Worm (Caenorhabditis elegans) whole organism, late embryonic: ENCODE results near the gene srbc-65.

ENCODE experiments used
- C08G9.2 ChIP-seq: sonication (generic microtip); optimal IDR thresholded peaks from 2 replicates; lab custom pipeline; 2016; ENCODE audit warnings: mild to moderate bottlenecking, missing genetic modification characterization, moderate library complexity, missing compliant biosample characterization
- K02D7.2 ChIP-seq: sonication (generic microtip); optimal IDR thresholded peaks from 2 replicates; lab custom pipeline; 2017; ENCODE audit warnings: mild to moderate bottlenecking, missing genetic modification characterization, missing compliant biosample characterization
- K09A11.1 ChIP-seq: sonication (generic microtip); optimal IDR thresholded peaks from 2 replicates; lab custom pipeline; 2017; ENCODE audit warnings: antibody characterized with exemption, mild to moderate bottlenecking, missing genetic modification characterization, missing compliant biosample characterization; ENCODE audit not compliant: insufficient read depth
- ahr-1 ChIP-seq: sonication (generic microtip); optimal IDR thresholded peaks from 2 replicates; lab custom pipeline; 2016; ENCODE audit warnings: missing genetic modification characterization, missing compliant biosample characterization
- ceh-14 ChIP-seq: sonication (generic microtip); optimal IDR thresholded peaks from 2 replicates; lab custom pipeline; 2016; ENCODE audit warnings: missing genotype, missing genetic modification characterization, missing compliant biosample characterization
- ceh-18 ChIP-seq: sonication (generic microtip); optimal IDR thresholded peaks from 2 replicates; lab custom pipeline; 2016; ENCODE audit warnings: missing genetic modification characterization, missing compliant biosample characterization
- ceh-19 ChIP-seq: fragments of 200-800 bp; sonication (Bioruptor generic); optimal IDR thresholded peaks from 2 replicates; lab custom pipeline; 2018; ENCODE audit warnings: mild to moderate bottlenecking, missing genetic modification characterization, missing compliant biosample characterization
- ceh-24 ChIP-seq: sonication (generic microtip); optimal IDR thresholded peaks from 2 replicates; lab custom pipeline; 2016; ENCODE audit warnings: mild to moderate bottlenecking, missing genetic modification characterization, missing compliant biosample characterization
- ceh-31 ChIP-seq: sonication (generic microtip); optimal IDR thresholded peaks from 2 replicates; lab custom pipeline; 2016; ENCODE audit warnings: missing genetic modification characterization, missing compliant biosample characterization
- ceh-34 ChIP-seq: sonication (generic microtip); optimal IDR thresholded peaks from 2 replicates; lab custom pipeline; 2016; ENCODE audit warnings: mild to moderate bottlenecking, missing genetic modification characterization, missing compliant biosample characterization
- ceh-45 ChIP-seq: fragments of 200-800 bp; sonication (Bioruptor generic); IDR thresholded peaks from 2 replicates; pipeline ENCODE4 v1.3.6; 2022; ENCODE audit warnings: missing genetic modification reagents, missing genetic modification characterization, missing compliant biosample characterization
- ceh-48 ChIP-seq: sonication (generic microtip); optimal IDR thresholded peaks from 2 replicates; lab custom pipeline; 2016; ENCODE audit warnings: missing genetic modification characterization, inconsistent platforms, missing compliant biosample characterization
- che-1 ChIP-seq: sonication (generic microtip); optimal IDR thresholded peaks from 2 replicates; lab custom pipeline; 2016; ENCODE audit warnings: mild to moderate bottlenecking, missing genetic modification characterization, missing compliant biosample characterization
- dve-1 ChIP-seq: sonication (generic microtip); optimal IDR thresholded peaks from 2 replicates; lab custom pipeline; 2017; ENCODE audit warnings: antibody characterized with exemption, mild to moderate bottlenecking, missing genetic modification characterization, missing compliant biosample characterization
- elt-4 ChIP-seq: sonication (generic microtip); optimal IDR thresholded peaks from 2 replicates; lab custom pipeline; 2016; ENCODE audit warnings: missing genetic modification characterization, missing compliant biosample characterization
- ets-4 ChIP-seq: sonication (generic microtip); optimal IDR thresholded peaks from 2 replicates; lab custom pipeline; 2016; ENCODE audit warnings: missing genetic modification characterization, missing compliant biosample characterization
- fax-1 ChIP-seq: sonication (generic microtip); optimal IDR thresholded peaks from 2 replicates; lab custom pipeline; 2016; ENCODE audit warnings: missing genotype, missing genetic modification characterization, missing compliant biosample characterization
- fkh-10 ChIP-seq: fragments of 150-350 bp; optimal IDR thresholded peaks from 2 replicates; lab custom pipeline; 2014; ENCODE audit warnings: missing biosample characterization, missing genetic modification reagents, missing genetic modification characterization
- fkh-6 ChIP-seq: sonication (generic microtip); optimal IDR thresholded peaks from 2 replicates; lab custom pipeline; 2016; ENCODE audit warnings: missing genetic modification characterization, missing compliant biosample characterization
- gmeb-2 ChIP-seq: sonication (generic microtip); optimal IDR thresholded peaks from 2 replicates; lab custom pipeline; 2016; ENCODE audit warnings: missing genetic modification characterization, inconsistent platforms, missing compliant biosample characterization
- nhr-11 ChIP-seq: fragments of 150-350 bp; optimal IDR thresholded peaks from 2 replicates; lab custom pipeline; 2014; ENCODE audit warnings: missing biosample characterization, missing genetic modification characterization
- npax-4 ChIP-seq: sonication (generic microtip); optimal IDR thresholded peaks from 2 replicates; lab custom pipeline; 2016; ENCODE audit warnings: missing genetic modification characterization, missing compliant biosample characterization
- pag-3 ChIP-seq: sonication (generic microtip); optimal IDR thresholded peaks from 2 replicates; lab custom pipeline; 2016; ENCODE audit warnings: missing compliant biosample characterization, missing genetic modification characterization, borderline replicate concordance
- pat-9 ChIP-seq: fragments of 200-800 bp; sonication (Bioruptor generic); optimal IDR thresholded peaks from 2 replicates; lab custom pipeline; 2018; ENCODE audit warnings: mild to moderate bottlenecking, missing genetic modification characterization, moderate library complexity, missing compliant biosample characterization
- pax-1 ChIP-seq: fragments of 150-350 bp; optimal IDR thresholded peaks from 2 replicates; lab custom pipeline; 2014; ENCODE audit warnings: missing biosample characterization, missing genetic modification characterization
- pha-2 ChIP-seq: sonication (generic microtip); optimal IDR thresholded peaks from 2 replicates; lab custom pipeline; 2017; ENCODE audit warnings: mild to moderate bottlenecking, missing genetic modification characterization, missing compliant biosample characterization
- pha-4 ChIP-seq: fragments of 150-350 bp; optimal IDR thresholded peaks from 2 replicates; lab custom pipeline; 2018; ENCODE audit warnings: missing biosample characterization, missing genetic modification reagents, missing genetic modification characterization
- pqm-1 ChIP-seq: sonication (generic microtip); optimal IDR thresholded peaks from 2 replicates; lab custom pipeline; 2016; ENCODE audit warnings: missing genetic modification characterization, missing compliant biosample characterization
- pros-1 ChIP-seq: fragments of 150-350 bp; optimal IDR thresholded peaks from 2 replicates; lab custom pipeline; 2014; ENCODE audit warnings: missing biosample characterization, missing genetic modification reagents, missing genetic modification characterization
- ref-2 ChIP-seq: sonication (generic microtip); optimal IDR thresholded peaks from 2 replicates; lab custom pipeline; 2016; ENCODE audit warnings: missing genetic modification characterization, missing compliant biosample characterization
- sox-4 ChIP-seq: sonication (generic microtip); optimal IDR thresholded peaks from 2 replicates; lab custom pipeline; 2017; ENCODE audit warnings: mild to moderate bottlenecking, missing genetic modification characterization, inconsistent platforms, missing compliant biosample characterization
- syd-9 ChIP-seq: sonication (generic microtip); optimal IDR thresholded peaks from 2 replicates; lab custom pipeline; 2016; ENCODE audit warnings: mild to moderate bottlenecking, missing genetic modification characterization, moderate library complexity, missing compliant biosample characterization
- tbx-2 ChIP-seq: sonication (generic microtip); optimal IDR thresholded peaks from 2 replicates; lab custom pipeline; 2016; ENCODE audit warnings: missing genetic modification characterization, missing compliant biosample characterization
- tbx-7 ChIP-seq: sonication (generic microtip); optimal IDR thresholded peaks from 2 replicates; lab custom pipeline; 2016; ENCODE audit warnings: missing genotype, missing genetic modification characterization, missing compliant biosample characterization
- ttx-3 ChIP-seq: sonication (generic microtip); optimal IDR thresholded peaks from 2 replicates; lab custom pipeline; 2016; ENCODE audit warnings: missing genetic modification reagents, missing genetic modification characterization, missing compliant biosample characterization
- unc-42 ChIP-seq: sonication (generic microtip); optimal IDR thresholded peaks from 2 replicates; lab custom pipeline; 2016; ENCODE audit warnings: missing genotype, missing genetic modification characterization, missing compliant biosample characterization
- zip-5 ChIP-seq: sonication (generic microtip); optimal IDR thresholded peaks from 2 replicates; lab custom pipeline; 2016; ENCODE audit warnings: missing genetic modification characterization, missing compliant biosample characterization
- ztf-16 ChIP-seq: sonication (generic microtip); optimal IDR thresholded peaks from 2 replicates; lab custom pipeline; 2017; ENCODE audit warnings: missing genetic modification characterization, missing compliant biosample characterization

The srbc-65 gene

DNA sequence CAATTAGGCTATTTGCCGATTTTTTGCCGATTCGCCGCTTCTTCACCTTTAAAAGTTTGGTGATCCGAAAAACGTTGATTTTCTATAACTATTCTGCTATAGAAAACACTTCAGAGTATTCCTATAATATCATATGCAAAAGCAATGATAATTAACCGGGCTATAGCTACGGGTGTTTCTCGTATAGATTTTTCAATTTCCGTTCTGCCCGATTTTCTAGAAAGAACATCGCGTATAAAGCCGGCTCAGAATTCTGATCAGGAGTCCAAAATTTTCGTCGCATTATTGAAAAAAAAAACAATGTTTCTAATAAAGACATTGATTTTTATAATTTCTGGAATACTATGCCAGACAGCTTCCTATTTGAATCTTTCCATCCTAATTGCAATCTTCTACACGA lies at the start of gene srbc-65:
Gene srbc-65 (plus strand): TSS at position 301 of the 400 bp plus-strand sequence.
- TF ChIP-seq ceh-18 (tag; lab: Kevin White, UChicago): no peak
- no peak for TF ChIP-seq ztf-16 (tag; lab: Kevin White, UChicago)
- TF ChIP-seq zip-5 (tag; lab: Kevin White, UChicago): no peak
- TF ChIP-seq fax-1: no peak
- no peak for TF ChIP-seq fkh-10 (GFP tag; lab: Kevin White, UChicago)
- TF ChIP-seq pax-1 (tag; lab: Kevin White, UChicago): no peak
- TF ChIP-seq gmeb-2 (tag; lab: Kevin White, UChicago): no peak

DNA sequence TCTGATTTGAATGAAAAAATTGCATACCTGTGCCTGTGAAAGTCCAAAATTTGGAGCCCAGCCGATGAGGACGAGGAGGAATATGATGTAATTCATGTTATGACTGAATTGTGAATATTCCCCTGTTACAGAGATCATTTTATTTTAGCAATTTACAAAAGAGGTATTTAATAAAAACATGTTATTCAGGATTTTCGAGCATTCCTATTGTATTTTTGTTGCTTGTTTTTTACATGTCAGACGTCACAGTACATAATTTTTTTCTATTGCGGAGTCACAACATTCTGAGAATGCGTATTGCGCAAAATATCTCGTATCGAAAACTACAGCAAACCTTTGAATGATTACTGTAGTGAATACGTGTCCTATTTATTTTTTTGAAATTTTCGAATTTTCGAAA lies 47.6 kb upstream of the srbc-65 start, which contains the start of gene F36D3.14:
Gene F36D3.14 (minus strand): TSS at position 101 of the 400 bp plus-strand sequence.
- TF ChIP-seq tbx-7 (tag; lab: Kevin White, UChicago): no peak
- TF ChIP-seq ceh-18 (tag; lab: Kevin White, UChicago): no peak
- TF ChIP-seq K02D7.2: no peak
- TF ChIP-seq ceh-24 (tag; lab: Kevin White, UChicago): no peak
- no peak for TF ChIP-seq ref-2
- no peak for TF ChIP-seq ttx-3
- TF ChIP-seq pat-9 (tag; lab: Kevin White, UChicago): no peak
- no peak for TF ChIP-seq ceh-34
- no peak for TF ChIP-seq gmeb-2 (tag; lab: Kevin White, UChicago)
- no peak for TF ChIP-seq ceh-14 (tag; lab: Kevin White, UChicago)
- TF ChIP-seq ahr-1: no peak
- TF ChIP-seq ztf-16 (tag; lab: Kevin White, UChicago): no peak
- TF ChIP-seq tbx-2 (tag; lab: Kevin White, UChicago): no peak
- TF ChIP-seq che-1 (tag; lab: Kevin White, UChicago): no peak
- TF ChIP-seq npax-4 (tag; lab: Kevin White, UChicago): no peak
- no peak for TF ChIP-seq C08G9.2 (tag; lab: Kevin White, UChicago)
- TF ChIP-seq ceh-48 (tag; lab: Kevin White, UChicago): no peak
- no peak for TF ChIP-seq syd-9 (tag; lab: Kevin White, UChicago)
- no peak for TF ChIP-seq unc-42 (tag; lab: Kevin White, UChicago)
- no peak for TF ChIP-seq pha-4 (tag; lab: Kevin White, UChicago)

DNA sequence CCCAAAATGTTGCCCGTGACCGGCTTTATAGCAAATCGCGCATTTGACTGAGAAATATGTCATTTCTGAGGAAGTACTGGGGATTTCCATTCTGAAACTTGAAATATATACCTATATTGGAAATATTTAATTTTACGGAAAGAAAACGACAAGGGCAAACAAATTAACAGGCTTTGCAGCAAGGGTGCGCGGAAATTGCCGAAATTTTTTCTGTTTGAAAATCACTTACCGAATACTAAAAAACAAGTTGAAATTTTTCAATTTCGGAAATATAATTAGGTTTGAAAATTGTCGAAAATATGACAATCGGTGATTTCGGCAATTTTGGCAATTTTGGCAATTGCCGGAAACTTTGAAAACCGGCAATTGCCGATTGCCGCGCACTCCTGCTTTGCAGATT lies 45.0 kb upstream of the srbc-65 start, which contains the start of gene nhr-54:
Gene nhr-54 (minus strand): TSS at position 101 of the 400 bp plus-strand sequence.
- no peak for TF ChIP-seq dve-1
- no peak for TF ChIP-seq fkh-10 (GFP tag; lab: Kevin White, UChicago)
- no peak for TF ChIP-seq pha-2
- no peak for TF ChIP-seq ceh-19 (GFP tag; lab: Kevin White, UChicago)
- TF ChIP-seq pag-3 (tag; lab: Kevin White, UChicago): no peak
- no peak for TF ChIP-seq sox-4 (tag; lab: Kevin White, UChicago)
- no peak for TF ChIP-seq ahr-1
- no peak for TF ChIP-seq ets-4 (tag; lab: Kevin White, UChicago)

DNA sequence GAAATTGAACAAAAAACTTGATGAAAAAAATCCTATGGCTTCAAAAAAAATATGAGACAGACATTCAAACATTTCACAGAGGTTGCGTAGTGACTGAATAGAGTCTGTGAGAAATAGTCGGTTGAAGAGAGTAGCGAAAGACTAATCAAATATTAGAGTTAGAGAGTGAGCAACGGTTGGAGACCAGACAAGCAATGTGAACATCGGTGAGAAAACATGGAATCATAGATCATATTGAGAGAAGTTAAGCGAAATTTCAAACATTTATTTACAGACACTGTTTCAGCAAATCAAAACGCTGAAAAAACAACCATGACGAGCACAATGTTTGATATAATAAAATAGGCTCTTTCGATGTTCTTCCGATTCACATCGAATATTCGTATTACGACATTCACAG lies 44.1 kb upstream of the srbc-65 start:
- TF ChIP-seq pha-2 (no peak), pqm-1 (tag; lab: Kevin White, UChicago) (no peak), npax-4 (tag; lab: Kevin White, UChicago) (no peak), K09A11.1 (no peak), pax-1 (tag; lab: Kevin White, UChicago) (no peak), pag-3 (tag; lab: Kevin White, UChicago) (no peak), pha-4 (tag; lab: Kevin White, UChicago) (no peak), ceh-31 (tag; lab: Kevin White, UChicago) (no peak), ceh-45 (GFP tag; lab: Robert Waterston, UW) (no peak), fkh-6 (tag; lab: Kevin White, UChicago) (no peak), nhr-11 (tag; lab: Kevin White, UChicago) (no peak), elt-4 (tag; lab: Kevin White, UChicago) (no peak), pros-1 (tag; lab: Kevin White, UChicago) (no peak), tbx-2 (tag; lab: Kevin White, UChicago) (no peak)
